Worm (Caenorhabditis elegans): ENCODE measurements around the gene F38A5.22.

F38A5.22 gene

DNA sequence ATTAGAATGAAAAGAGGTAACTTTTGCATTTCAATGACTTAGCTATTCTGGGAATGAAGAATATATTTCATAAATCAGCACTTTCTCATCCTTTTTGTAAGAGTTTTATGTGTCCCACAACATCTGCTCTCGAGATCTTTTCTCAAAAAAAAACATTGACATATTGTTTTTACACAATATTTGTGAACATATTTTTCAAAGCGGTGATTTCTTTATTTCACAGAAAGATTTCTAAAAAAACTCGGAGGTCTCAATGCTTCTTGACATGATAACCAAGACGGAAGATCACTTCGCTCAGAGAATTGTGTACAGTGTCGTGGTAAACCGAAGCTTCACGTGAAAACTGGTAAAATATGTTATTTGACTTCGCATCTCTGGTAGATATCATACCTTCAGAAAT is at the start of gene F38A5.22:
TSS of gene F38A5.22 (minus strand) at position 29 of the 400 bp plus-strand sequence.
- TF ChIP-seq unc-42 (tag; optimal IDR thresholded peaks at IDR 0.05) = no peak
- no peak for TF ChIP-seq gmeb-2 (tag; optimal IDR thresholded peaks at IDR 0.05)
- no peak for TF ChIP-seq ceh-48 (tag; optimal IDR thresholded peaks at IDR 0.05)
- no peak for TF ChIP-seq K09A11.1 (tag; optimal IDR thresholded peaks at IDR 0.05; ENCODE audit: insufficient read depth)
- TF ChIP-seq hlh-8 (tag; optimal IDR thresholded peaks at IDR 0.05) = no peak
- TF ChIP-seq zip-5 (tag; optimal IDR thresholded peaks at IDR 0.05) = no peak

- TF ChIP-seq ceh-22 (tag; optimal IDR thresholded peaks at IDR 0.05) (no peak), C08G9.2 (tag; optimal IDR thresholded peaks at IDR 0.05) (no peak), ceh-48 (tag; optimal IDR thresholded peaks at IDR 0.05) (no peak), elt-2 (tag; optimal IDR thresholded peaks at IDR 0.05) (no peak), dve-1 (tag; optimal IDR thresholded peaks at IDR 0.05) (no peak), ceh-31 (tag; optimal IDR thresholded peaks at IDR 0.05) (no peak), dmd-4 (tag; optimal IDR thresholded peaks at IDR 0.05; ENCODE audit: borderline replicate concordance) (no peak), C38D4.7 (GFP tag; optimal IDR thresholded peaks at IDR 0.05) (no peak), fax-1 (tag; optimal IDR thresholded peaks at IDR 0.05) (no peak), fkh-6 (tag; optimal IDR thresholded peaks at IDR 0.05) (no peak), unc-42 (tag; optimal IDR thresholded peaks at IDR 0.05) (no peak), T23F11.4 (GFP tag; optimal IDR thresholded peaks at IDR 0.05) (no peak), pqm-1 (tag; optimal IDR thresholded peaks at IDR 0.05) (no peak), nhr-232 (tag; optimal IDR thresholded peaks at IDR 0.05) (no peak), nfya-1 (tag; optimal IDR thresholded peaks at IDR 0.05) (no peak), zip-5 (tag; optimal IDR thresholded peaks at IDR 0.05) (no peak), lim-6 (tag; optimal IDR thresholded peaks at IDR 0.05) (no peak), sox-4 (tag; optimal IDR thresholded peaks at IDR 0.05) (no peak), ref-2 (tag; optimal IDR thresholded peaks at IDR 0.05) (no peak)
Measured at ce11 chrIV:6639880-6640279, 44.1 kb upstream of the F38A5.22 start, which contains the start of gene C01B10.6. C01B10.6 (plus strand) TSS chrIV:6640180.

DNA sequence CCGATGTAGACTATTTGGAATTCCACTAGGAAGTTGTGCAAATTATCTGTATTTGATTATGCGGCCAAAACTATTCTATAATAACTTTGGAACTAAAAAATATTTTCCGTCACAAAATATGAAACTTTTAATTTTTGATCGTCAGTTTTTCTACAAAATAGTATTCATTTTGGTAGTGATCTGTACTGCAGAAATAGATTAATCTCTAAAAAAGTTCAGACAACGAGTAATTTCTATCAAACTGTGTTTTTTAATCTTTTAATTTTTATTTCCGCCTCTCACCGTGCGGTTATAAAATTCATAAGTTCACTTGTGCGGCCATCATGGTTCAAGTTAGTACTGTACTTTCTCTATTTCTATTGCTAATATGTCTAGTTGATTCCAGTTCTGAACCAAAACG is 42.5 kb upstream of the F38A5.22 start, which contains the start of gene C01B10.7:
TSS of gene C01B10.7 (plus strand) at position 301 of the 400 bp plus-strand sequence.
- TF ChIP-seq unc-3 (GFP tag; conservative IDR thresholded peaks at IDR 0.05) (no peak), unc-3 (tag; optimal IDR thresholded peaks at IDR 0.05) (no peak), hlh-6 (tag; optimal IDR thresholded peaks at IDR 0.05) (no peak), ttx-3 (tag; optimal IDR thresholded peaks at IDR 0.05) (no peak), ztf-16 (tag; optimal IDR thresholded peaks at IDR 0.05) (no peak), tbx-7 (tag; optimal IDR thresholded peaks at IDR 0.05) (no peak), K02D7.2 (tag; optimal IDR thresholded peaks at IDR 0.05) (no peak)

DNA sequence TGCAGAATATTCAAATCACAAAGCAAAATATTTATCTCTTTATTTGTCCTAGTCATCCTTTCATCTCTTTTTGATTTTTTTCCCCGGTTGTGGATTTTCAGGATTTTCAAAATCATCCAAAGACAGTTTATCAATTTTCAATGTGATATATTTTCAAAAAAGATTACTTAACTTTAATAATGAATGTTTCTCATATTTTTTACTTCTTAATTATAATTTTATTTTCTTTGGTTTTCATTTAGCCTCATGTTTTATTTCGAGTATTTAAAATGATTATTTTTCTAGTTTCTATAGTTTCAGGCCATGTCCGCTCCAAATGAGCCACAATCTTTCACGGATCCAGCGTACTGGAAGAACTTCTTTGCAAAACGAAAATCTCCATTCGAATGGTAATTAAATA is 39.0 kb upstream of the F38A5.22 start, which contains the start of gene metl-13:
TSS of gene metl-13 (plus strand) at position 301 of the 400 bp plus-strand sequence.
- TF ChIP-seq elt-4 (tag; optimal IDR thresholded peaks at IDR 0.05) = no peak
- no peak for TF ChIP-seq ahr-1 (tag; optimal IDR thresholded peaks at IDR 0.05)
- TF ChIP-seq sox-2 (GFP tag; IDR thresholded peaks at IDR 0.05) = no peak
- TF ChIP-seq dve-1 (tag; optimal IDR thresholded peaks at IDR 0.05) = no peak
- no peak for TF ChIP-seq hlh-6 (tag; optimal IDR thresholded peaks at IDR 0.05)
- no peak for TF ChIP-seq F13H6.1 (tag; optimal IDR thresholded peaks at IDR 0.05)
- TF ChIP-seq hlh-8 (tag; optimal IDR thresholded peaks at IDR 0.05) = no peak
- no peak for TF ChIP-seq npax-4 (tag; optimal IDR thresholded peaks at IDR 0.05)
- no peak for TF ChIP-seq sdc-2 (tag; optimal IDR thresholded peaks at IDR 0.05)
- TF ChIP-seq zip-5 (tag; optimal IDR thresholded peaks at IDR 0.05) = no peak

DNA sequence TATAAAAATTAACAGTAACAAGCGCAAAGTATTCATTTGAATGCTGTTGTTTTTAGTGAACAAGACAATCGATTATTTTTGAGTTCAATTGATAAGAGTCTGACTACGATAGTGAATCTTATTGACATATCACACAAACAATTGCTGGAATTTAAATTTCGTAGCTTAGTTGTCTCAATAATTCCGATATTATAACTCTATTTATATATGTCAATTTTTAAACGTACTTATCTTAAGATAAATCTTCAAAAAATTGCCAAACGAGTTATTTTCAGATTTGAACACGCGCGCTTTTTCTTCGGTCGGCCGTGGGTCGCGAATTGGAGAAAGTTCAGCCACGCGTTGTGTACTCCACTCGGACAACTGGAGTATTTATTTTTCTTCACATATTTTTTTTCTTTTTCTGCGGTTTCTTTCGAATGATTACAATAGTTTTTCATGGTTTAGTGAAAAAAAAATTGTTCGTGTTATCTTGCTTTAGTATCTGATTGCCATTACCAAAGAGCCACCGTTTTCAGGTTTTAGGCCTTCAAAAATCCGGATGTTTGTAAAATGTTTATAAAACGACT is 36.0 kb upstream of the F38A5.22 start, which contains the start of the genes cest-5.1 and C01B10.9:
TSS of gene cest-5.1 (minus strand) at position 51 of the 569 bp plus-strand sequence.
TSS of gene C01B10.9 (plus strand) at position 519 of the 569 bp plus-strand sequence.
- TF ChIP-seq ceh-9 (tag; optimal IDR thresholded peaks at IDR 0.05) = no peak
- TF ChIP-seq hlh-15 (tag; optimal IDR thresholded peaks at IDR 0.05) = no peak
- TF ChIP-seq rnt-1 (tag; optimal IDR thresholded peaks at IDR 0.05) = peak; percentile 52
- peak; percentile 60 for TF ChIP-seq mec-3 (tag; optimal IDR thresholded peaks at IDR 0.05; ENCODE audit: borderline replicate concordance)
- no peak for TF ChIP-seq ceh-45 (GFP tag; IDR thresholded peaks at IDR 0.05)
- no peak for TF ChIP-seq unc-3 (GFP tag; conservative IDR thresholded peaks at IDR 0.05)
- peak; percentile 23 for TF ChIP-seq unc-3 (tag; optimal IDR thresholded peaks at IDR 0.05)
- peak; percentile 84 for TF ChIP-seq tbx-7 (tag; optimal IDR thresholded peaks at IDR 0.05)
- TF ChIP-seq unc-42 (tag; optimal IDR thresholded peaks at IDR 0.05) = peak; percentile 56
- TF ChIP-seq ceh-34 (tag; optimal IDR thresholded peaks at IDR 0.05) = peak; percentile 64
- TF ChIP-seq fkh-6 (tag; optimal IDR thresholded peaks at IDR 0.05) = peak; percentile 49
- TF ChIP-seq tbx-2 (tag; optimal IDR thresholded peaks at IDR 0.05) = peak; percentile 82
- TF ChIP-seq syd-9 (tag; optimal IDR thresholded peaks at IDR 0.05) = no peak
- peak; percentile 90 for TF ChIP-seq ceh-2 (tag; optimal IDR thresholded peaks at IDR 0.05)
- TF ChIP-seq zip-5 (tag; optimal IDR thresholded peaks at IDR 0.05) = peak; percentile 74
- TF ChIP-seq elt-2 (tag; optimal IDR thresholded peaks at IDR 0.05) = peak; percentile 75
- peak; percentile 95 for TF ChIP-seq ceh-31 (tag; optimal IDR thresholded peaks at IDR 0.05)
- TF ChIP-seq fax-1 (tag; optimal IDR thresholded peaks at IDR 0.05) = peak; percentile 45
- peak; percentile 33 for TF ChIP-seq lim-6 (tag; optimal IDR thresholded peaks at IDR 0.05)
